Worm (Caenorhabditis elegans) whole organism, L4 larva: ENCODE results near the gene sms-1.

Source experiments
- D1046.2 ChIP-seq: fragments of 200-800 bp; sonication (Bioruptor generic); IDR thresholded peaks from 2 replicates; pipeline ENCODE4 v1.3.6; 2022; ENCODE audit warnings: missing genetic modification characterization, missing compliant biosample characterization
- F37D6.2 ChIP-seq: sonication (generic microtip); optimal IDR thresholded peaks from 2 replicates; lab custom pipeline; 2016; ENCODE audit warnings: mild to moderate bottlenecking, missing genetic modification characterization, missing compliant biosample characterization
- T20F7.1 ChIP-seq: fragments of 200-800 bp; sonication (Bioruptor generic); optimal IDR thresholded peaks from 2 replicates; lab custom pipeline; 2018; ENCODE audit warnings: mild to moderate bottlenecking, missing genetic modification characterization, missing compliant biosample characterization
- Y75B8A.6 ChIP-seq: fragments of 200-800 bp; sonication (Bioruptor generic); IDR thresholded peaks from 2 replicates; pipeline ENCODE4 v1.3.6; 2022; ENCODE audit warnings: missing genetic modification reagents, missing genetic modification characterization, missing compliant biosample characterization
- ZK337.2 ChIP-seq: fragments of 200-800 bp; sonication (Bioruptor generic); IDR thresholded peaks from 2 replicates; pipeline ENCODE4 v1.3.6; 2022; ENCODE audit warnings: missing genetic modification reagents, missing genetic modification characterization, missing compliant biosample characterization
- arid-1 ChIP-seq: fragments of 200-800 bp; sonication (Bioruptor generic); conservative IDR thresholded peaks from 2 replicates; pipeline ENCODE4 v1.3.6; 2022; ENCODE audit warnings: missing genetic modification reagents, missing genetic modification characterization, missing compliant biosample characterization
- attf-4 ChIP-seq: sonication (generic microtip); optimal IDR thresholded peaks from 3 replicates; lab custom pipeline; 2017; ENCODE audit warnings: missing biosample characterization, missing genetic modification characterization
- ceh-20 ChIP-seq: fragments of 200-800 bp; sonication (Bioruptor generic); IDR thresholded peaks from 2 replicates; pipeline ENCODE4 v1.3.6; 2022; ENCODE audit warnings: missing genetic modification reagents, missing genetic modification characterization, missing compliant biosample characterization
- ceh-44 ChIP-seq: fragments of 200-800 bp; sonication (Bioruptor generic); IDR thresholded peaks from 2 replicates; pipeline ENCODE4 v1.3.6; 2022; ENCODE audit warnings: missing genetic modification reagents, missing genetic modification characterization, missing compliant biosample characterization
- cey-2 ChIP-seq: sonication (generic microtip); optimal IDR thresholded peaks from 3 replicates; lab custom pipeline; 2017; ENCODE audit warnings: missing genetic modification characterization, mild to moderate bottlenecking, missing compliant biosample characterization, antibody characterized with exemption, borderline replicate concordance; ENCODE audit not compliant: insufficient read depth
- daf-12 ChIP-seq: fragments of 150-350 bp; optimal IDR thresholded peaks from 2 replicates; lab custom pipeline; 2014; ENCODE audit warnings: missing biosample characterization, missing genetic modification reagents, missing genetic modification characterization
- daf-16 ChIP-seq, 3 experiments: sonication (generic microtip); optimal IDR thresholded peaks; 2 replicates each; lab custom pipeline; 2016 to 2017; ENCODE audit warnings: missing genetic modification characterization in 3 of 3, missing genetic modification reagents in 3 of 3, mild to moderate bottlenecking in 2 of 3, missing compliant biosample characterization in 2 of 3, missing biosample characterization in 1 of 3, moderate library complexity in 1 of 3
- daf-19 ChIP-seq: fragments of 200-800 bp; sonication (Bioruptor generic); conservative IDR thresholded peaks from 2 replicates; pipeline ENCODE4 v1.3.6; 2022; ENCODE audit warnings: missing genetic modification characterization, missing compliant biosample characterization
- daf-8 ChIP-seq: fragments of 200-800 bp; sonication (Bioruptor generic); IDR thresholded peaks from 2 replicates; pipeline ENCODE4 v1.3.6; 2022; ENCODE audit warnings: missing genetic modification characterization, missing compliant biosample characterization
- dmd-8 ChIP-seq: fragments of 200-800 bp; sonication (Bioruptor generic); IDR thresholded peaks from 2 replicates; pipeline ENCODE4 v1.3.6; 2022; ENCODE audit warnings: missing genetic modification characterization, missing compliant biosample characterization
- dmd-9 ChIP-seq: fragments of 200-800 bp; sonication (Bioruptor generic); IDR thresholded peaks from 2 replicates; pipeline ENCODE4 v1.3.6; 2022; ENCODE audit warnings: missing genetic modification reagents, missing genetic modification characterization, missing compliant biosample characterization
- dpl-1 ChIP-seq: fragments of 150-350 bp; optimal IDR thresholded peaks from 2 replicates; lab custom pipeline; 2014; ENCODE audit warnings: missing biosample characterization, missing genetic modification reagents, missing genetic modification characterization
- dve-1 ChIP-seq: sonication (generic microtip); optimal IDR thresholded peaks from 2 replicates; lab custom pipeline; 2017; ENCODE audit warnings: antibody characterized with exemption, mild to moderate bottlenecking, missing genetic modification characterization, missing compliant biosample characterization; ENCODE audit not compliant: insufficient read depth
- egl-27 ChIP-seq: sonication (generic microtip); optimal IDR thresholded peaks from 3 replicates; lab custom pipeline; 2017; ENCODE audit warnings: missing biosample characterization, missing genetic modification reagents, missing genetic modification characterization
- egl-43 ChIP-seq: fragments of 200-800 bp; sonication (Bioruptor generic); IDR thresholded peaks from 2 replicates; pipeline ENCODE4 v1.3.6; 2022; ENCODE audit warnings: missing genetic modification reagents, missing genetic modification characterization, missing compliant biosample characterization
- gei-8 ChIP-seq: fragments of 200-800 bp; sonication (Bioruptor generic); optimal IDR thresholded peaks from 2 replicates; lab custom pipeline; 2018; ENCODE audit warnings: mild to moderate bottlenecking, missing genetic modification characterization, missing compliant biosample characterization
- hif-1 ChIP-seq, 2 experiments: sonication (generic microtip); optimal IDR thresholded peaks; 2 replicates each; lab custom pipeline; 2016 to 2017; ENCODE audit warnings: missing compliant biosample characterization in 2 of 2, missing genetic modification characterization in 2 of 2, missing genetic modification reagents in 2 of 2, missing genotype in 2 of 2, mild to moderate bottlenecking in 1 of 2
- hlh-11 ChIP-seq: fragments of 200-800 bp; sonication (Bioruptor generic); optimal IDR thresholded peaks from 2 replicates; lab custom pipeline; 2018; ENCODE audit warnings: mild to moderate bottlenecking, missing genetic modification characterization, missing compliant biosample characterization
- hmg-1.1 ChIP-seq: fragments of 200-800 bp; sonication (Bioruptor generic); IDR thresholded peaks from 2 replicates; pipeline ENCODE4 v1.3.6; 2022; ENCODE audit warnings: missing genetic modification reagents, missing genetic modification characterization, missing compliant biosample characterization
- jun-1 ChIP-seq: fragments of 150-350 bp; optimal IDR thresholded peaks from 2 replicates; lab custom pipeline; 2014; ENCODE audit warnings: missing biosample characterization, missing genetic modification reagents, missing genetic modification characterization
- lim-7 ChIP-seq: fragments of 200-800 bp; sonication (Bioruptor generic); IDR thresholded peaks from 2 replicates; pipeline ENCODE4 v1.3.6; 2022; ENCODE audit warnings: missing genetic modification characterization, missing compliant biosample characterization
- lin-13 ChIP-seq: fragments of 150-350 bp; optimal IDR thresholded peaks from 2 replicates; lab custom pipeline; 2014; ENCODE audit warnings: missing biosample characterization, missing genetic modification reagents, missing genetic modification characterization
- lin-15B ChIP-seq: fragments of 150-350 bp; sonication (generic microtip); optimal IDR thresholded peaks from 3 replicates; lab custom pipeline; 2014; ENCODE audit warnings: missing biosample characterization, missing genetic modification characterization
- mdl-1 ChIP-seq, 2 experiments: fragments of 150-350 bp in 1 of 2; sonication (generic microtip) in 1 of 2; optimal IDR thresholded peaks; 2 replicates each; lab custom pipeline; 2014 to 2017; ENCODE audit warnings: missing biosample characterization in 2 of 2, missing genetic modification characterization in 2 of 2
- mdt-29 ChIP-seq: fragments of 200-800 bp; sonication (Bioruptor generic); IDR thresholded peaks from 2 replicates; pipeline ENCODE4 v1.3.6; 2022; ENCODE audit warnings: missing genetic modification reagents, missing genetic modification characterization, missing compliant biosample characterization
- mep-1 ChIP-seq: fragments of 150-350 bp; sonication (generic microtip); optimal IDR thresholded peaks from 3 replicates; lab custom pipeline; 2014; ENCODE audit warnings: missing biosample characterization, missing genetic modification characterization
- nhr-10 ChIP-seq: fragments of 150-350 bp; optimal IDR thresholded peaks from 2 replicates; lab custom pipeline; 2014; ENCODE audit warnings: missing biosample characterization, missing genetic modification characterization
- nhr-102 ChIP-seq: sonication (generic microtip); optimal IDR thresholded peaks from 2 replicates; lab custom pipeline; 2016; ENCODE audit warnings: mild to moderate bottlenecking, missing genetic modification characterization, moderate library complexity, missing compliant biosample characterization
- nhr-28 ChIP-seq: fragments of 150-350 bp; optimal IDR thresholded peaks from 2 replicates; lab custom pipeline; 2014; ENCODE audit warnings: missing biosample characterization, missing genetic modification characterization
- nhr-41 ChIP-seq: fragments of 200-800 bp; sonication (Bioruptor generic); IDR thresholded peaks from 2 replicates; pipeline ENCODE4 v1.3.6; 2022; ENCODE audit warnings: missing genetic modification reagents, missing genetic modification characterization, missing compliant biosample characterization
- nhr-42 ChIP-seq: fragments of 200-800 bp; sonication (Bioruptor generic); IDR thresholded peaks from 2 replicates; pipeline ENCODE4 v1.3.6; 2022; ENCODE audit warnings: missing genetic modification characterization, missing compliant biosample characterization
- nhr-6 ChIP-seq: fragments of 150-350 bp; optimal IDR thresholded peaks from 2 replicates; lab custom pipeline; 2014; ENCODE audit warnings: missing biosample characterization, missing genetic modification characterization
- nhr-76 ChIP-seq: fragments of 150-350 bp; optimal IDR thresholded peaks from 2 replicates; lab custom pipeline; 2014; ENCODE audit warnings: missing biosample characterization, missing genetic modification characterization
- nhr-77 ChIP-seq: fragments of 150-350 bp; optimal IDR thresholded peaks from 2 replicates; lab custom pipeline; 2014; ENCODE audit warnings: missing biosample characterization, missing genetic modification characterization
- php-3 ChIP-seq: fragments of 200-800 bp; sonication (Bioruptor generic); IDR thresholded peaks from 2 replicates; pipeline ENCODE4 v1.3.6; 2022; ENCODE audit warnings: missing genetic modification reagents, missing genetic modification characterization, missing compliant biosample characterization
- pqm-1 ChIP-seq: sonication (generic microtip); optimal IDR thresholded peaks from 2 replicates; lab custom pipeline; 2017; ENCODE audit warnings: missing biosample characterization, missing genetic modification characterization
- rbr-2 ChIP-seq: sonication (generic microtip); optimal IDR thresholded peaks from 2 replicates; lab custom pipeline; 2016; ENCODE audit warnings: missing genotype, missing genetic modification characterization, missing compliant biosample characterization
- saeg-2 ChIP-seq: fragments of 200-800 bp; sonication (Bioruptor generic); IDR thresholded peaks from 2 replicates; pipeline ENCODE4 v1.3.6; 2022; ENCODE audit warnings: missing genetic modification reagents, missing genetic modification characterization, missing compliant biosample characterization
- skn-1 ChIP-seq: fragments of 150-350 bp; optimal IDR thresholded peaks from 2 replicates; lab custom pipeline; 2014; ENCODE audit warnings: missing biosample characterization, missing genetic modification characterization
- spr-3 ChIP-seq: fragments of 200-800 bp; sonication (Bioruptor generic); optimal IDR thresholded peaks from 2 replicates; lab custom pipeline; 2018; ENCODE audit warnings: mild to moderate bottlenecking, missing genetic modification characterization, missing compliant biosample characterization
- tra-1 ChIP-seq: fragments of 200-800 bp; sonication (Bioruptor generic); IDR thresholded peaks from 2 replicates; pipeline ENCODE4 v1.3.6; 2022; ENCODE audit warnings: missing genetic modification reagents, missing genetic modification characterization, missing compliant biosample characterization
- vab-7 ChIP-seq: fragments of 200-800 bp; sonication (Bioruptor generic); IDR thresholded peaks from 2 replicates; pipeline ENCODE4 v1.3.6; 2022; ENCODE audit warnings: missing genetic modification reagents, missing genetic modification characterization, missing compliant biosample characterization
- zfp-2 ChIP-seq: sonication (generic microtip); optimal IDR thresholded peaks from 2 replicates; lab custom pipeline; 2016; ENCODE audit warnings: mild to moderate bottlenecking, missing genetic modification characterization, missing compliant biosample characterization
- zip-11 ChIP-seq: fragments of 200-800 bp; sonication (Bioruptor generic); IDR thresholded peaks from 2 replicates; pipeline ENCODE4 v1.3.6; 2022; ENCODE audit warnings: missing genetic modification characterization, missing compliant biosample characterization
- zip-2 ChIP-seq: fragments of 150-350 bp; optimal IDR thresholded peaks from 2 replicates; lab custom pipeline; 2014; ENCODE audit warnings: missing biosample characterization, missing genetic modification characterization
- ztf-7 ChIP-seq: fragments of 150-350 bp; optimal IDR thresholded peaks from 2 replicates; lab custom pipeline; 2014; ENCODE audit warnings: missing biosample characterization, missing genetic modification characterization

The sms-1 gene

DNA sequence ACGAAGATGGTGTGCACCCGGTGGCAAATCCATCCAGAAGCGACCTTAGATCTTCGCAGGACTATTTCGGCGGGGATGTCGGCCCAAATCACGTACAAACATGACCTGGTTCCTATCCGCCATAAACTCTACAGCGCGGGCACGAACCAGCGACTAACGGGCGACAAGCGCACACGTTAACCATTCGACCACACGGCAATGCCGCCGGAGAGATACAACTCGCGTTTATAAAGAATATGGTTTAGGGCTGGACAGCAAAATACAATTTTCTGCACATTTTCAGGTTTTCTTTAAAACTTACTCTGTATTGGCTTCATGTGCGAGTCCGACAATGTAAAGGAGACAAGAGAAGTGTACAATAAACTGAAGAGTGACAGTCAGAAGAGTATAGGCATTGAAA lies 23.9 kb downstream of the sms-1 start (continued):
- TF ChIP-seq daf-16 (GFP tag; optimal IDR thresholded peaks at IDR 0.05; lab: Kevin White, UChicago), result peak; percentile 59 to 91
- peak; percentile 73 for TF ChIP-seq daf-16 (tag; optimal IDR thresholded peaks at IDR 0.05; lab: Kevin White, UChicago)
- TF ChIP-seq spr-3 (GFP tag; lab: Kevin White, UChicago), result peak; percentile 85
- peak; percentile 80 for TF ChIP-seq mep-1
- peak; percentile 96 for TF ChIP-seq tra-1
- TF ChIP-seq hlh-11, result peak; percentile 78
- no peak for TF ChIP-seq nhr-76 (tag; lab: Kevin White, UChicago)
- peak; percentile 76 for TF ChIP-seq nhr-102 (tag; lab: Kevin White, UChicago)
- peak; percentile 45 for TF ChIP-seq ztf-7 (tag; lab: Kevin White, UChicago)
- TF ChIP-seq T20F7.1 (GFP tag; lab: Kevin White, UChicago), result peak; percentile 66
- peak; percentile 91 for TF ChIP-seq hmg-1.1 (GFP tag; lab: Robert Waterston, UW)
- TF ChIP-seq nhr-10 (tag; lab: Kevin White, UChicago), result no peak
- peak; percentile 91 for TF ChIP-seq php-3 (GFP tag; lab: Robert Waterston, UW)
- peak; percentile 71 for TF ChIP-seq ceh-44 (GFP tag; lab: Robert Waterston, UW)
- TF ChIP-seq F37D6.2 (tag; lab: Kevin White, UChicago), result peak; percentile 46
- peak; percentile 86 for TF ChIP-seq ZK337.2 (GFP tag; lab: Robert Waterston, UW)
- peak; percentile 93 for TF ChIP-seq D1046.2
- no peak for TF ChIP-seq zfp-2 (tag; lab: Kevin White, UChicago)
- peak; percentile 99 for TF ChIP-seq lim-7
- TF ChIP-seq mdl-1 (tag; optimal IDR thresholded peaks at IDR 0.05; lab: Kevin White, UChicago), result peak in 1 of 2 experiments; percentile 3
- TF ChIP-seq nhr-6, result peak; percentile 5
- peak; percentile 92 for TF ChIP-seq daf-19 (GFP tag; lab: Robert Waterston, UW)
- TF ChIP-seq rbr-2 (tag; lab: Kevin White, UChicago), result peak; percentile 77
- peak; percentile 27 for TF ChIP-seq dpl-1
- TF ChIP-seq jun-1, result peak; percentile 77
- peak; percentile 67 to 79 for TF ChIP-seq hif-1 (tag; optimal IDR thresholded peaks at IDR 0.05; lab: Kevin White, UChicago)
- 0 out of 2 replicates have a peak, but pooled peaks have one; percentile 87 for TF ChIP-seq daf-8 (GFP tag; lab: Robert Waterston, UW)
- peak; percentile 87 for TF ChIP-seq Y75B8A.6 (GFP tag; lab: Robert Waterston, UW)
- peak; percentile 75 for TF ChIP-seq dve-1
- peak; percentile 85 for TF ChIP-seq lin-13 (GFP tag; lab: Kevin White, UChicago)
- peak; percentile 87 for TF ChIP-seq mdt-29 (GFP tag; lab: Robert Waterston, UW)
- TF ChIP-seq skn-1 (tag; lab: Kevin White, UChicago), result no peak
- TF ChIP-seq gei-8 (GFP tag; lab: Kevin White, UChicago), result peak; percentile 97
- TF ChIP-seq nhr-41 (GFP tag; lab: Robert Waterston, UW), result peak; percentile 87
- peak; percentile 90 for TF ChIP-seq zip-11 (GFP tag; lab: Robert Waterston, UW)
- no peak for TF ChIP-seq attf-4 (tag; lab: Kevin White, UChicago)
- peak; percentile 89 for TF ChIP-seq dmd-9 (GFP tag; lab: Robert Waterston, UW)
- peak; percentile 24 for TF ChIP-seq nhr-28
- peak; percentile 6 for TF ChIP-seq pqm-1 (tag; lab: Kevin White, UChicago)
- TF ChIP-seq dmd-8, result peak; percentile 99
- TF ChIP-seq ceh-20 (GFP tag; lab: Robert Waterston, UW), result peak; percentile 87
- TF ChIP-seq cey-2 (tag; lab: Kevin White, UChicago), result no peak
- peak; percentile 99 for TF ChIP-seq egl-43 (GFP tag; lab: Robert Waterston, UW)
- peak; percentile 96 for TF ChIP-seq arid-1 (GFP tag; lab: Robert Waterston, UW)
- peak; percentile 86 for TF ChIP-seq saeg-2 (GFP tag; lab: Robert Waterston, UW)
- no peak for TF ChIP-seq lin-15B (tag; lab: Kevin White, UChicago)
- peak; percentile 96 for TF ChIP-seq vab-7 (GFP tag; lab: Robert Waterston, UW)
- TF ChIP-seq zip-2 (tag; lab: Kevin White, UChicago), result no peak
- no peak for TF ChIP-seq nhr-77
- TF ChIP-seq egl-27 (tag; lab: Kevin White, UChicago), result no peak
- no peak for TF ChIP-seq daf-12 (tag; lab: Kevin White, UChicago)
- peak; percentile 81; the same call in 1 of the 2 replicates for TF ChIP-seq nhr-42 (GFP tag; lab: Robert Waterston, UW)
